Fruit fly (Drosophila melanogaster) whole organism, embryonic: Measurements from ENCODE around the gene CG11980.

Source experiments
- Bteb2 ChIP-seq: fragments of 200-800 bp; sonication (Bioruptor generic); optimal IDR thresholded peaks from 2 replicates; lab custom pipeline; 2016; ENCODE audit warnings: missing biosample characterization, missing genetic modification characterization
- CG13296 ChIP-seq: fragments of 200-800 bp; sonication (Bioruptor generic); optimal IDR thresholded peaks from 3 replicates; lab custom pipeline; 2018; ENCODE audit warnings: missing biosample characterization, mild to moderate bottlenecking, missing genetic modification characterization
- CG1647 ChIP-seq: fragments of 200-800 bp; sonication (Bioruptor generic); optimal IDR thresholded peaks from 3 replicates; lab custom pipeline; 2016; ENCODE audit warnings: missing biosample characterization, missing genetic modification characterization
- CG16813 ChIP-seq: fragments of 200-800 bp; sonication (Bioruptor generic); IDR thresholded peaks from 3 replicates; pipeline ENCODE4 v1.3.6; 2022; ENCODE audit warnings: missing biosample characterization, missing genetic modification characterization; ENCODE audit not compliant: partially characterized antibody
- CG16815 ChIP-seq: fragments of 200-800 bp; sonication (Bioruptor generic); optimal IDR thresholded peaks from 3 replicates; lab custom pipeline; 2017; ENCODE audit warnings: missing biosample characterization, mild to moderate bottlenecking, missing genetic modification characterization
- CG16863 ChIP-seq: fragments of 200-800 bp; sonication (Bioruptor generic); optimal IDR thresholded peaks from 3 replicates; lab custom pipeline; 2016; ENCODE audit warnings: missing biosample characterization, missing genetic modification characterization
- CG18764 ChIP-seq: fragments of 200-800 bp; sonication (Bioruptor generic); optimal IDR thresholded peaks from 3 replicates; lab custom pipeline; 2016; ENCODE audit warnings: missing biosample characterization, missing genetic modification characterization
- CG32772 ChIP-seq: fragments of 200-800 bp; sonication (Bioruptor generic); IDR thresholded peaks from 2 replicates; pipeline ENCODE4 v1.3.6; 2022; ENCODE audit warnings: missing biosample characterization, missing genetic modification characterization
- CG33213 ChIP-seq: fragments of 200-800 bp; sonication (Bioruptor generic); optimal IDR thresholded peaks from 3 replicates; lab custom pipeline; 2016; ENCODE audit warnings: missing biosample characterization, missing genetic modification characterization
- CG7357 ChIP-seq: fragments of 200-800 bp; sonication (Bioruptor generic); IDR thresholded peaks from 3 replicates; pipeline ENCODE4 v1.3.6; 2022; ENCODE audit warnings: missing biosample characterization, missing genetic modification characterization
- CG7839 ChIP-seq: fragments of 200-800 bp; sonication (Bioruptor generic); optimal IDR thresholded peaks from 3 replicates; lab custom pipeline; 2018; ENCODE audit warnings: missing biosample characterization, mild to moderate bottlenecking, missing genetic modification characterization, moderate library complexity
- CG9797 ChIP-seq: fragments of 200-800 bp; sonication (Bioruptor generic); optimal IDR thresholded peaks from 3 replicates; lab custom pipeline; 2018; ENCODE audit warnings: missing biosample characterization, mild to moderate bottlenecking, missing genetic modification characterization
- Doc2 ChIP-seq: fragments of 200-800 bp; sonication (Bioruptor generic); IDR thresholded peaks from 2 replicates; pipeline ENCODE4 v1.3.6; 2022; ENCODE audit warnings: missing biosample characterization, missing genetic modification characterization
- Dp ChIP-seq: fragments of 200-800 bp; sonication (Bioruptor generic); optimal IDR thresholded peaks from 2 replicates; lab custom pipeline; 2018; ENCODE audit warnings: missing biosample characterization, mild to moderate bottlenecking, missing genetic modification characterization, moderate library complexity
- Drgx ChIP-seq: fragments of 200-800 bp; sonication (Bioruptor generic); IDR thresholded peaks from 2 replicates; pipeline ENCODE4 v1.3.6; 2022; ENCODE audit warnings: missing biosample characterization, missing genetic modification characterization
- Eip74EF ChIP-seq, 2 experiments: fragments of 200-800 bp in 1 of 2; fragments of >200 bp in 1 of 2; sonication (Bioruptor generic) in 1 of 2; optimal IDR thresholded peaks; 2 replicates each; lab custom pipeline; 2017 to 2019; ENCODE audit warnings: missing biosample characterization in 2 of 2, missing genetic modification characterization in 2 of 2, mild to moderate bottlenecking in 1 of 2, moderate library complexity in 1 of 2
- Fer2 ChIP-seq: fragments of 200-800 bp; sonication (Bioruptor generic); optimal IDR thresholded peaks from 2 replicates; lab custom pipeline; 2018; ENCODE audit warnings: missing biosample characterization, mild to moderate bottlenecking, missing genetic modification characterization, moderate library complexity
- H15 ChIP-seq: fragments of 200-800 bp; sonication (Bioruptor generic); IDR thresholded peaks from 3 replicates; pipeline ENCODE4 v1.3.6; 2022; ENCODE audit warnings: missing biosample characterization, missing genetic modification characterization
- H2.0 ChIP-seq: fragments of 200-800 bp; sonication (Bioruptor generic); IDR thresholded peaks from 2 replicates; pipeline ENCODE4 v1.3.6; 2022; ENCODE audit warnings: missing biosample characterization, missing genetic modification characterization
- Jarid2 ChIP-seq: fragments of 200-800 bp; sonication (Bioruptor generic); optimal IDR thresholded peaks from 3 replicates; lab custom pipeline; 2017; ENCODE audit warnings: mild to moderate bottlenecking, missing biosample characterization, missing genetic modification reagents, missing genetic modification characterization
- Meics ChIP-seq: fragments of 200-800 bp; sonication (Bioruptor generic); optimal IDR thresholded peaks from 2 replicates; lab custom pipeline; 2017; ENCODE audit warnings: missing biosample characterization, mild to moderate bottlenecking, missing genetic modification characterization
- Nf-YA ChIP-seq: fragments of 200-800 bp; sonication (Bioruptor generic); IDR thresholded peaks from 2 replicates; pipeline ENCODE4 v1.3.6; 2022; ENCODE audit warnings: missing biosample characterization, missing genetic modification characterization
- Sry-β ChIP-seq: fragments of 200-800 bp; sonication (Bioruptor generic); optimal IDR thresholded peaks from 2 replicates; lab custom pipeline; 2018; ENCODE audit warnings: missing biosample characterization, mild to moderate bottlenecking, missing genetic modification characterization, moderate library complexity
- Tbp ChIP-seq: fragments of >200 bp; optimal IDR thresholded peaks from 2 replicates; lab custom pipeline; 2018; ENCODE audit warnings: missing biosample characterization, missing genetic modification characterization
- ab ChIP-seq: fragments of 200-800 bp; sonication (Bioruptor generic); optimal IDR thresholded peaks from 2 replicates; lab custom pipeline; 2016; ENCODE audit warnings: missing biosample characterization, missing genetic modification characterization
- bcd ChIP-seq: fragments of 200-800 bp; sonication (Bioruptor generic); optimal IDR thresholded peaks from 2 replicates; lab custom pipeline; 2017; ENCODE audit warnings: missing biosample characterization, mild to moderate bottlenecking, missing genetic modification characterization
- ci ChIP-seq: fragments of 200-800 bp; sonication (Bioruptor generic); IDR thresholded peaks from 3 replicates; pipeline ENCODE4 v1.3.6; 2022; ENCODE audit warnings: missing biosample characterization, missing genetic modification characterization
- croc ChIP-seq: fragments of 200-800 bp; sonication (Bioruptor generic); conservative IDR thresholded peaks from 3 replicates; pipeline ENCODE4 v1.3.6; 2022; ENCODE audit warnings: missing biosample characterization, missing genetic modification characterization
- crol ChIP-seq: fragments of 200-800 bp; sonication (Bioruptor generic); IDR thresholded peaks from 2 replicates; pipeline ENCODE4 v1.3.6; 2022; ENCODE audit warnings: missing biosample characterization, missing genetic modification characterization
- danr ChIP-seq: fragments of 200-800 bp; sonication (Bioruptor generic); IDR thresholded peaks from 2 replicates; pipeline ENCODE4 v1.3.6; 2022; ENCODE audit warnings: missing biosample characterization, missing genetic modification characterization
- dati ChIP-seq: fragments of 200-800 bp; sonication (Bioruptor generic); IDR thresholded peaks from 2 replicates; pipeline ENCODE4 v1.3.6; 2022; ENCODE audit warnings: missing biosample characterization, missing genetic modification characterization
- dimm ChIP-seq: fragments of 200-800 bp; sonication (Bioruptor generic); IDR thresholded peaks from 2 replicates; pipeline ENCODE4 v1.3.6; 2022; ENCODE audit warnings: missing biosample characterization, missing genetic modification characterization
- dmrt99B ChIP-seq: fragments of 200-800 bp; sonication (Bioruptor generic); optimal IDR thresholded peaks from 2 replicates; lab custom pipeline; 2018; ENCODE audit warnings: missing biosample characterization, mild to moderate bottlenecking, missing genetic modification characterization, moderate library complexity
- grau ChIP-seq: fragments of 200-800 bp; optimal IDR thresholded peaks from 3 replicates; lab custom pipeline; 2019; ENCODE audit warnings: missing biosample characterization, mild to moderate bottlenecking, missing genetic modification characterization, moderate library complexity
- gt ChIP-seq: fragments of 200-800 bp; sonication (Bioruptor generic); IDR thresholded peaks from 2 replicates; pipeline ENCODE4 v1.3.6; 2022; ENCODE audit warnings: missing biosample characterization, missing genetic modification characterization
- hb ChIP-seq: fragments of 200-800 bp; sonication (Bioruptor generic); IDR thresholded peaks from 3 replicates; pipeline ENCODE4 v1.3.6; 2022; ENCODE audit warnings: missing biosample characterization, missing genetic modification characterization; ENCODE audit not compliant: partially characterized antibody
- hkb ChIP-seq, 2 experiments: fragments of 200-800 bp in 1 of 2; fragments of >200 bp in 1 of 2; sonication (Bioruptor generic) in 1 of 2; IDR thresholded peaks in 1 of 2; optimal IDR thresholded peaks in 1 of 2; 2 replicates each; pipeline versions ENCODE4 v1.3.6 to Lab custom; 2017 to 2022; ENCODE audit warnings: missing biosample characterization in 1 of 2, missing genetic modification characterization in 1 of 2
- ken ChIP-seq: fragments of 200-800 bp; sonication (Bioruptor generic); IDR thresholded peaks from 3 replicates; pipeline ENCODE4 v1.3.6; 2022; ENCODE audit warnings: missing biosample characterization, missing genetic modification characterization
- lilli ChIP-seq: fragments of 200-800 bp; sonication (Bioruptor generic); optimal IDR thresholded peaks from 3 replicates; lab custom pipeline; 2016; ENCODE audit warnings: missing biosample characterization, missing genetic modification characterization
- mam ChIP-seq: fragments of 200-800 bp; sonication (Bioruptor generic); optimal IDR thresholded peaks from 3 replicates; lab custom pipeline; 2016; ENCODE audit warnings: missing biosample characterization, missing genetic modification characterization
- nau ChIP-seq: fragments of 200-800 bp; sonication (Bioruptor generic); optimal IDR thresholded peaks from 3 replicates; lab custom pipeline; 2017; ENCODE audit warnings: missing biosample characterization, mild to moderate bottlenecking, missing genetic modification characterization, missing genetic modification reagents
- nerfin-2 ChIP-seq: fragments of 200-800 bp; sonication (Bioruptor generic); IDR thresholded peaks from 2 replicates; pipeline ENCODE4 v1.3.6; 2022; ENCODE audit warnings: missing biosample characterization, missing genetic modification characterization; ENCODE audit not compliant: partially characterized antibody
- oc ChIP-seq: fragments of 200-800 bp; sonication (Bioruptor generic); optimal IDR thresholded peaks from 2 replicates; lab custom pipeline; 2018; ENCODE audit warnings: missing biosample characterization, mild to moderate bottlenecking, missing genetic modification characterization, moderate library complexity
- org-1 ChIP-seq: fragments of 200-800 bp; sonication (Bioruptor generic); optimal IDR thresholded peaks from 2 replicates; lab custom pipeline; 2017; ENCODE audit warnings: missing biosample characterization, missing genetic modification characterization
- pan ChIP-seq, 4 experiments: fragments of >200 bp in 3 of 4; fragments of 200-800 bp in 1 of 4; sonication (Bioruptor generic) in 1 of 4; optimal IDR thresholded peaks in 3 of 4; IDR thresholded peaks in 1 of 4; 2 replicates each; pipeline versions ENCODE4 v1.3.6 to Lab custom; 2017 to 2022; ENCODE audit warnings: missing biosample characterization in 2 of 4, missing genetic modification characterization in 2 of 4, mixed read lengths in 1 of 4
- tna ChIP-seq: fragments of 200-800 bp; sonication (Bioruptor generic); IDR thresholded peaks from 2 replicates; pipeline ENCODE4 v1.3.6; 2022; ENCODE audit warnings: missing biosample characterization, missing genetic modification characterization; ENCODE audit not compliant: partially characterized antibody
- ttk ChIP-seq: fragments of 200-800 bp; sonication (Bioruptor generic); IDR thresholded peaks from 2 replicates; pipeline ENCODE4 v2.1.2; 2022; ENCODE audit warnings: missing biosample characterization, missing genetic modification characterization
- zfh2 ChIP-seq: fragments of 200-800 bp; sonication (Bioruptor generic); optimal IDR thresholded peaks from 2 replicates; lab custom pipeline; 2016; ENCODE audit warnings: missing biosample characterization, missing genetic modification characterization

The CG11980 gene

DNA sequence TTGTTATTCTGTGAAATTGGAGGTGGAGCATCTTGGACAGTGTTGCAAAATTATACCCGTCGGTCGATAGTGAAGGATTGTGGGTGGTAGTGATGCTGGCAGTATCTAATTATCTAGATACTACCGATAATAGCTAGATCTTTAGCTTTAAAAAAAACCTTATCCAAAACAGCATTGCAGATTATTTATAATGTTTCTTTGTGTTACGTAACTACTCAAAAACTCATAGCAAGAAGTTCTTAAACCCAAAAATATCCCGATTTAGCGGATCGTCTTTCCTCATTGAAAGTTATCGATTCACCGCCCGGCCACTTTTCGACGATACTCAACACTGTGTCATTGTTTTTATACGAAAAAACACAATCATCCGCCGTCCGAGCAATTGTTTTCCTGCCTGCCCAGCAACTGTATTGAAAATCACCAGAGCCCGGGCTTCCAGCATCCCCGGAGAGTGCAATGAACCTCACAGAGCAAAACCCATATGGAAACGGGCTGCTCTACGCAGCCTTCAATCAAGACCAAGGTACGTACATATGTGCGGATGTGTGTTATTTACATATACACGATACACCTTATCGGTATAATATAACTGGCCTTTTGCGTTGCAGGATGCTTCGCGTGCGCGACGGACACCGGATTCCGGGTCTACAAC is 10.8 kb upstream of the CG11980 start, which contains the start of gene CG11975 (continued):
- TF ChIP-seq lilli (GFP tag; lab: Kevin White, UChicago), result peak; percentile 90
- 0 out of 2 replicates have a peak, but pooled peaks have one; percentile 9 for TF ChIP-seq ttk
- TF ChIP-seq Eip74EF (GFP tag; optimal IDR thresholded peaks at IDR 0.05; lab: Kevin White, UChicago), result no peak
- TF ChIP-seq Fer2 (tag; lab: Kevin White, UChicago), result peak; percentile 54
- 0 out of 2 replicates have a peak, but pooled peaks have one; percentile 27 for TF ChIP-seq Nf-YA (GFP tag; lab: Robert Waterston, UW)
- no peak for TF ChIP-seq gt (GFP tag; lab: Robert Waterston, UW)
- TF ChIP-seq nerfin-2 (GFP tag; lab: Robert Waterston, UW), result no peak
- TF ChIP-seq CG1647, result peak; percentile 65
- TF ChIP-seq ab, result no peak
- TF ChIP-seq Jarid2 (GFP tag; lab: Kevin White, UChicago), result peak; percentile 32
- TF ChIP-seq crol, result no peak
- TF ChIP-seq CG7357 (GFP tag; lab: Robert Waterston, UW), result no peak
- peak; percentile 63 for TF ChIP-seq CG33213 (GFP tag; lab: Kevin White, UChicago)
- TF ChIP-seq tna, result no peak
- TF ChIP-seq H2.0 (GFP tag; lab: Robert Waterston, UW), result peak; percentile 34; the same call in 1 of the 2 replicates
- peak; percentile 90 for TF ChIP-seq zfh2 (GFP tag; lab: Kevin White, UChicago)
- TF ChIP-seq CG9797 (GFP tag; lab: Kevin White, UChicago), result peak; percentile 24
- TF ChIP-seq Doc2 (GFP tag; lab: Robert Waterston, UW), result no peak
- no peak for TF ChIP-seq nau
- TF ChIP-seq dati (GFP tag; lab: Robert Waterston, UW), result no peak
- peak; percentile 57 for TF ChIP-seq Meics
- TF ChIP-seq ken (GFP tag; lab: Robert Waterston, UW), result peak; percentile 68; the same call in 1 of the 3 replicates
- TF ChIP-seq hb (GFP tag; lab: Robert Waterston, UW), result 0 out of 3 replicates have a peak, but pooled peaks have one; percentile 11
- no peak; the same call in 1 of the 2 replicates for TF ChIP-seq danr
- TF ChIP-seq CG16863 (GFP tag; lab: Kevin White, UChicago), result peak; percentile 80
- TF ChIP-seq grau (tag; lab: Kevin White, UChicago), result peak; percentile 67
- TF ChIP-seq org-1, result no peak
- TF ChIP-seq oc (tag; lab: Kevin White, UChicago), result no peak
- TF ChIP-seq CG18764, result peak; percentile 62
- TF ChIP-seq dmrt99B (tag; lab: Kevin White, UChicago), result no peak
- no peak for TF ChIP-seq CG13296
- peak; percentile 90 for TF ChIP-seq mam (GFP tag; lab: Kevin White, UChicago)
- peak; percentile 77 for TF ChIP-seq hkb (optimal IDR thresholded peaks at IDR 0.05; lab: Kevin White, UChicago)
- no peak for TF ChIP-seq hkb (GFP tag; IDR thresholded peaks at IDR 0.05; lab: Robert Waterston, UW)
- no peak for TF ChIP-seq Tbp (GFP tag; lab: Kevin White, UChicago)
- TF ChIP-seq Drgx (GFP tag; lab: Robert Waterston, UW), result no peak; the same call in 1 of the 2 replicates
- TF ChIP-seq CG16815, result peak; percentile 29
- TF ChIP-seq dimm, result no peak
- peak; percentile 62 for TF ChIP-seq Bteb2 (GFP tag; lab: Kevin White, UChicago)
- TF ChIP-seq Sry-β (GFP tag; lab: Kevin White, UChicago), result peak; percentile 98
- peak; percentile 52; the same call in 2 of the 3 replicates for TF ChIP-seq croc (GFP tag; lab: Robert Waterston, UW)
- TF ChIP-seq bcd (GFP tag; lab: Kevin White, UChicago), result no peak
- peak; percentile 71 for TF ChIP-seq CG32772
- peak; percentile 29; the same call in 1 of the 3 replicates for TF ChIP-seq ci
- TF ChIP-seq pan (optimal IDR thresholded peaks at IDR 0.05; lab: Kevin White, UChicago), result no peak
- TF ChIP-seq pan (GFP tag; optimal IDR thresholded peaks at IDR 0.05 in 1 of 2, IDR thresholded peaks at IDR 0.05 in 1 of 2), result peak in 1 of 2 experiments; percentile 24
- TF ChIP-seq CG7839 (tag; lab: Kevin White, UChicago), result no peak
- peak; percentile 3 for TF ChIP-seq Dp (GFP tag; lab: Kevin White, UChicago)
- TF ChIP-seq H15 (GFP tag; lab: Robert Waterston, UW), result no peak
- peak; percentile 64 for TF ChIP-seq CG16813 (GFP tag; lab: Robert Waterston, UW)
